Worm (Caenorhabditis elegans): ENCODE data around the gene fbxb-78.

fbxb-78 gene

DNA sequence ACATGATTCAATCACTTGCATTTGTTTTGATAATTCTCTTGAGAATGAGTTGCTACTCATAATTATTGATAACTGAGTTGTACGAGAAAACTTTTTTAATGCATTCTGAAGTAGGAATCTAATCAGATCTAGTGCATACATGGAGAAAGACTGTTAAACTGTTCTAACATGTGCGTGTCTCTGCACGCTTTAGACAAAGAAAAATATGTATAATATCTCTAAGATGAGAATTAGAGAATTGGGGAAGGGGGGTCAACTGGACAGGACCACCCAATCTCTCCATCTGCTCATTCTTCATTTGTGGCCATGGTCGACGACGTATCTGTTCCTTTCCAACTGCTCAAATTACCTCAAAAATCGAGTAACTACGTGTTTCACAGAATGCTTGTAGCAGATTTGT, at the start of gene fbxb-78:
Gene fbxb-78 (plus strand): TSS at position 301 of the 400 bp plus-strand sequence.
- no peak for TF ChIP-seq K02D7.2 (tag; optimal IDR thresholded peaks at IDR 0.05)
- TF ChIP-seq ceh-48 (tag; optimal IDR thresholded peaks at IDR 0.05): no peak
- TF ChIP-seq lim-6 (tag; optimal IDR thresholded peaks at IDR 0.05): no peak
- no peak for TF ChIP-seq ama-1 (optimal IDR thresholded peaks at IDR 0.05)
- TF ChIP-seq ets-4 (tag; optimal IDR thresholded peaks at IDR 0.05): no peak
- no peak for TF ChIP-seq ceh-6 (GFP tag; optimal IDR thresholded peaks at IDR 0.05)

DNA sequence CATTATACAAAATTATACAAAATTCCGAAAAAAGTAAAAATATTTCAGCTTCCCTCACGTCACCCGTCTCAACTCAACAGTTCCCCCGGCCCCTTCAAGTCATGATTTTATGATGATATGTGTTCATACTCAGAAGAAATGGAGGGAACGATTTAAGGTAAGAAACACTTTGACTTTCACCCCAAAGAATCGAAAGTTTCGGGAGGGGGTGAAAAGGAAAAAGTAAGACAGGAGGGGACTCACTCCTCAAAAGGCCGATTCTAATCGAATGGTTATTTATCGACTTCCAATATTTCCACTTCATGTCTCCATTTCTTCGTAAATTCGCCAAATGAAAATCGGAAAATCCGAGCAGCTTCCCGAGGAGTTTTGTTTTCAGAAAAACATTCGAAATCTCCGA, 49.1 kb upstream of the fbxb-78 start, which contains the start of gene bus-4:
Gene bus-4 (plus strand): TSS at position 49 of the 400 bp plus-strand sequence.
- TF ChIP-seq mec-3 (tag; optimal IDR thresholded peaks at IDR 0.05; ENCODE audit: borderline replicate concordance): no peak
- TF ChIP-seq hlh-13 (GFP tag; optimal IDR thresholded peaks at IDR 0.05): no peak
- TF ChIP-seq ama-1 (optimal IDR thresholded peaks at IDR 0.05): no peak
- TF ChIP-seq sdc-2 (tag; optimal IDR thresholded peaks at IDR 0.05): no peak
- TF ChIP-seq ceh-24 (tag; optimal IDR thresholded peaks at IDR 0.05): no peak
- TF ChIP-seq ceh-18 (tag; optimal IDR thresholded peaks at IDR 0.05): no peak
- no peak for TF ChIP-seq hlh-30 (tag; optimal IDR thresholded peaks at IDR 0.05; ENCODE audit: insufficient read depth)
- TF ChIP-seq zip-5 (tag; optimal IDR thresholded peaks at IDR 0.05): no peak
- TF ChIP-seq gmeb-2 (tag; optimal IDR thresholded peaks at IDR 0.05): no peak
- no peak for TF ChIP-seq npax-4 (tag; optimal IDR thresholded peaks at IDR 0.05)
- TF ChIP-seq pax-1 (tag; optimal IDR thresholded peaks at IDR 0.05): no peak
- no peak for TF ChIP-seq Y22D7AL.16 (tag; optimal IDR thresholded peaks at IDR 0.05)
- no peak for TF ChIP-seq ceh-14 (tag; optimal IDR thresholded peaks at IDR 0.05)
- no peak for TF ChIP-seq ceh-31 (tag; optimal IDR thresholded peaks at IDR 0.05)
- no peak for TF ChIP-seq pqm-1 (tag; optimal IDR thresholded peaks at IDR 0.05)
- TF ChIP-seq T23F11.4 (GFP tag; optimal IDR thresholded peaks at IDR 0.05): no peak
- no peak for TF ChIP-seq unc-3 (GFP tag; conservative IDR thresholded peaks at IDR 0.05)
- TF ChIP-seq unc-3 (tag; optimal IDR thresholded peaks at IDR 0.05): no peak

DNA sequence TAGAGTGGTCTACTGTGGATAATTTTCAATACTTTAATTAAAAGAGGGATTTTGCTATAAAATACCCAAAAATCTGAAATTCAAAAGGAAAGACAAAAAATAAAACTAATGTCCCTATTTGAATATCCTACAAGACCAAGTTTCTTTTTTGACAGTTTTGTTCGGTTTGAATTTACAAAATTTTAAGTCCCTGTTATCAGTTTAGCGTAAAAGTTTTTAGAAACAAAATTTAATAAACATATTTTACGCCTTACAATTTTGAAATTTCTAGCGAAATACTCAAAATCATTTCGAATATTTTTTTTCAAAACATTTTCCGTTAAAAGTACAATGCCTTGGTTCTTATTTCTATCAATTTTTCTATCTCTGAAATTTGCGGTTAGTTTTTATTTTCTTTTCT, 44.9 kb upstream of the fbxb-78 start, which contains the start of gene spe-51:
Gene spe-51 (plus strand): TSS at position 301 of the 400 bp plus-strand sequence.
- TF ChIP-seq ref-2 (tag; optimal IDR thresholded peaks at IDR 0.05) (no peak), odd-2 (tag; optimal IDR thresholded peaks at IDR 0.05) (no peak), Y22D7AL.16 (tag; optimal IDR thresholded peaks at IDR 0.05) (no peak), ceh-22 (tag; optimal IDR thresholded peaks at IDR 0.05) (no peak), unc-42 (tag; optimal IDR thresholded peaks at IDR 0.05) (no peak), K02D7.2 (tag; optimal IDR thresholded peaks at IDR 0.05) (no peak), ceh-31 (tag; optimal IDR thresholded peaks at IDR 0.05) (no peak)

DNA sequence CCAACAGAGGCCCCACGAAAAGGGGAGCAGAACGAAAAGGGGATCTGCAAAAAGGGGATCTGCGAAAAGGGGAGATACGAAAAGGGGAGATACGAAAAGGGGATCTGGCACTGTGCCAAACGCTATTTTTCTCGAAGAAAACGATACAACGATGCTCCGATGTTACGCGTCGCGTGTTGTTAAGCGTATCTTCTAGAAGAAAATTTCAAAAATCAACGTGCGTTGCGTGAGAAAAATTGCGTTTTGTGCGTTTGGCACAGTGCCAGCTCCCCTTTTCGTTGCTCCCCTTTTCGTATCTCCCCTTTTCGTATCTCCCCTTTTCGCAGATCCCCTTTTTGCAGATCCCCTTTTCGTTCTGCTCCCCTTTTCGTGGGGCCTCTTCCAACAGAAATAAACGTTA, 35.3 kb upstream of the fbxb-78 start:
- TF ChIP-seq zip-5 (tag; optimal IDR thresholded peaks at IDR 0.05) (peak; percentile 45), ref-2 (tag; optimal IDR thresholded peaks at IDR 0.05) (peak; percentile 59), ceh-2 (tag; optimal IDR thresholded peaks at IDR 0.05) (peak; percentile 51), lim-6 (tag; optimal IDR thresholded peaks at IDR 0.05) (peak; percentile 49), ceh-14 (tag; optimal IDR thresholded peaks at IDR 0.05) (peak; percentile 77), fax-1 (tag; optimal IDR thresholded peaks at IDR 0.05) (peak; percentile 55), rnt-1 (tag; optimal IDR thresholded peaks at IDR 0.05) (peak; percentile 25), ceh-34 (tag; optimal IDR thresholded peaks at IDR 0.05) (peak; percentile 16), ceh-31 (tag; optimal IDR thresholded peaks at IDR 0.05) (peak; percentile 86), elt-2 (tag; optimal IDR thresholded peaks at IDR 0.05) (peak; percentile 26), tbx-2 (tag; optimal IDR thresholded peaks at IDR 0.05) (peak; percentile 51), C08G9.2 (tag; optimal IDR thresholded peaks at IDR 0.05) (peak; percentile 73), ets-4 (tag; optimal IDR thresholded peaks at IDR 0.05) (peak; percentile 60), F13H6.1 (tag; optimal IDR thresholded peaks at IDR 0.05) (peak; percentile 51), ceh-19 (GFP tag; optimal IDR thresholded peaks at IDR 0.05) (peak; percentile 11), dmd-4 (tag; optimal IDR thresholded peaks at IDR 0.05; ENCODE audit: borderline replicate concordance) (peak; percentile 59), tbx-7 (tag; optimal IDR thresholded peaks at IDR 0.05) (peak; percentile 12)

Measured in whole organism, late embryonic.